Worm (Caenorhabditis elegans): ENCODE measurements around the gene C47E8.9.

- no peak for TF ChIP-seq isw-1 (GFP tag; IDR thresholded peaks at IDR 0.05)
- no peak for TF ChIP-seq pqm-1 (tag; optimal IDR thresholded peaks at IDR 0.05)
- TF ChIP-seq nhr-76 (tag; optimal IDR thresholded peaks at IDR 0.05) = no peak
- TF ChIP-seq ama-1 (optimal IDR thresholded peaks at IDR 0.05) = no peak
These were observed 31.5 kb upstream of the C47E8.9 start, which contains the start of gene F43D2.3 for ce11 chrV:14631588-14631987.

All from whole organism, L1 larva.